Fruit fly (Drosophila melanogaster) whole organism, embryonic: ENCODE measurements around the gene CG13069.

ENCODE experiments used
- Bdp1 ChIP-seq: fragments of 200-800 bp; sonication (Bioruptor generic); optimal IDR thresholded peaks from 3 replicates; lab custom pipeline; 2016; ENCODE audit warnings: missing biosample characterization, missing genetic modification characterization
- CG1024 ChIP-seq: fragments of 200-800 bp; sonication (Bioruptor generic); IDR thresholded peaks from 2 replicates; pipeline ENCODE4 v1.3.6; 2022; ENCODE audit warnings: missing biosample characterization, missing genetic modification characterization
- CG10321 ChIP-seq: fragments of 200-800 bp; sonication (Bioruptor generic); IDR thresholded peaks from 2 replicates; pipeline ENCODE4 v1.3.6; 2022; ENCODE audit warnings: missing biosample characterization, missing genetic modification characterization
- CG11093 ChIP-seq: fragments of 200-800 bp; sonication (Bioruptor generic); IDR thresholded peaks from 3 replicates; pipeline ENCODE4 v1.3.6; 2022; ENCODE audit warnings: missing biosample characterization, missing genetic modification characterization
- CG12155 ChIP-seq: fragments of 200-800 bp; sonication (Bioruptor generic); optimal IDR thresholded peaks from 3 replicates; lab custom pipeline; 2016; ENCODE audit warnings: missing biosample characterization, missing genetic modification characterization
- CG13894 ChIP-seq: fragments of 200-800 bp; sonication (Bioruptor generic); optimal IDR thresholded peaks from 3 replicates; lab custom pipeline; 2018; ENCODE audit warnings: missing biosample characterization, mild to moderate bottlenecking, missing genetic modification characterization, moderate library complexity
- CG14860 ChIP-seq: fragments of 200-800 bp; sonication (Bioruptor generic); IDR thresholded peaks from 3 replicates; pipeline ENCODE4 v1.3.6; 2022; ENCODE audit warnings: missing biosample characterization, missing genetic modification characterization; ENCODE audit not compliant: partially characterized antibody
- CG15696 ChIP-seq: fragments of 200-800 bp; sonication (Bioruptor generic); optimal IDR thresholded peaks from 2 replicates; lab custom pipeline; 2019; ENCODE audit warnings: missing biosample characterization, mild to moderate bottlenecking, missing genetic modification characterization, moderate library complexity
- CG1602 ChIP-seq: fragments of 200-800 bp; sonication (Bioruptor generic); optimal IDR thresholded peaks from 3 replicates; lab custom pipeline; 2016; ENCODE audit warnings: missing biosample characterization, missing genetic modification characterization
- CG16815 ChIP-seq: fragments of 200-800 bp; sonication (Bioruptor generic); optimal IDR thresholded peaks from 3 replicates; lab custom pipeline; 2017; ENCODE audit warnings: missing biosample characterization, mild to moderate bottlenecking, missing genetic modification characterization
- CG2129 ChIP-seq: fragments of 200-800 bp; sonication (Bioruptor generic); IDR thresholded peaks from 2 replicates; pipeline ENCODE4 v1.3.6; 2022; ENCODE audit warnings: missing biosample characterization, missing genetic modification characterization; ENCODE audit not compliant: partially characterized antibody
- CG2202 ChIP-seq: fragments of 200-800 bp; sonication (Bioruptor generic); optimal IDR thresholded peaks from 2 replicates; lab custom pipeline; 2018; ENCODE audit warnings: missing biosample characterization, mild to moderate bottlenecking, missing genetic modification characterization
- CG31224 ChIP-seq: fragments of 200-800 bp; sonication (Bioruptor generic); IDR thresholded peaks from 2 replicates; pipeline ENCODE4 v1.3.6; 2022; ENCODE audit warnings: missing biosample characterization, missing genetic modification characterization
- CG3281 ChIP-seq: fragments of 200-800 bp; sonication (Bioruptor generic); optimal IDR thresholded peaks from 3 replicates; lab custom pipeline; 2017; ENCODE audit warnings: missing biosample characterization, mild to moderate bottlenecking, missing genetic modification characterization
- CG4282 ChIP-seq: fragments of 200-800 bp; sonication (Bioruptor generic); optimal IDR thresholded peaks from 2 replicates; lab custom pipeline; 2016; ENCODE audit warnings: missing biosample characterization, missing genetic modification characterization
- CG4404 ChIP-seq: fragments of 200-800 bp; sonication (Bioruptor generic); IDR thresholded peaks from 2 replicates; pipeline ENCODE4 v1.3.6; 2022; ENCODE audit warnings: missing biosample characterization, missing genetic modification characterization
- CG6765 ChIP-seq: fragments of 200-800 bp; sonication (Bioruptor generic); optimal IDR thresholded peaks from 3 replicates; lab custom pipeline; 2017; ENCODE audit warnings: missing biosample characterization, mild to moderate bottlenecking, missing genetic modification characterization
- CG6854 ChIP-seq: fragments of 200-800 bp; sonication (Bioruptor generic); optimal IDR thresholded peaks from 3 replicates; lab custom pipeline; 2017; ENCODE audit warnings: missing biosample characterization, mild to moderate bottlenecking, missing genetic modification characterization
- CG7786 ChIP-seq: fragments of 200-800 bp; sonication (Bioruptor generic); optimal IDR thresholded peaks from 2 replicates; lab custom pipeline; 2016; ENCODE audit warnings: missing biosample characterization, missing genetic modification characterization
- CG9932 ChIP-seq: fragments of 200-800 bp; sonication (Bioruptor generic); IDR thresholded peaks from 2 replicates; pipeline ENCODE4 v1.3.6; 2022; ENCODE audit warnings: missing biosample characterization, missing genetic modification characterization
- CTCF ChIP-seq: fragments of 200-800 bp; sonication (Bioruptor generic); optimal IDR thresholded peaks from 2 replicates; lab custom pipeline; 2017; ENCODE audit warnings: missing biosample characterization, mild to moderate bottlenecking, missing genetic modification characterization, moderate library complexity
- Camta ChIP-seq: fragments of 200-800 bp; sonication (Bioruptor generic); optimal IDR thresholded peaks from 2 replicates; lab custom pipeline; 2016; ENCODE audit warnings: missing biosample characterization, missing genetic modification characterization
- Dip2 ChIP-seq: fragments of 200-800 bp; sonication (Bioruptor generic); IDR thresholded peaks from 2 replicates; pipeline ENCODE4 v1.3.6; 2022; ENCODE audit warnings: missing biosample characterization, missing genetic modification characterization
- E2f1 ChIP-seq: fragments of 200-800 bp; sonication (Bioruptor generic); IDR thresholded peaks from 2 replicates; pipeline ENCODE4 v1.3.6; 2022; ENCODE audit warnings: missing biosample characterization, missing genetic modification characterization
- E2f2 ChIP-seq: fragments of 200-800 bp; sonication (Bioruptor generic); IDR thresholded peaks from 2 replicates; pipeline ENCODE4 v1.3.6; 2022; ENCODE audit warnings: missing biosample characterization, missing genetic modification characterization
- ERR ChIP-seq: fragments of 200-800 bp; sonication (Bioruptor generic); optimal IDR thresholded peaks from 2 replicates; lab custom pipeline; 2016; ENCODE audit warnings: missing biosample characterization, missing genetic modification characterization
- Ets65A ChIP-seq: fragments of 200-800 bp; sonication (Bioruptor generic); peaks from one replicate; lab custom pipeline; 2016; ENCODE audit warnings: missing biosample characterization, missing genetic modification characterization
- Fer1 ChIP-seq: fragments of 200-800 bp; sonication (Bioruptor generic); optimal IDR thresholded peaks from 2 replicates; lab custom pipeline; 2017; ENCODE audit warnings: missing biosample characterization, mild to moderate bottlenecking, missing genetic modification characterization
- Hey ChIP-seq: fragments of 200-800 bp; sonication (Bioruptor generic); optimal IDR thresholded peaks from 3 replicates; lab custom pipeline; 2018; ENCODE audit warnings: missing biosample characterization, mild to moderate bottlenecking, missing genetic modification characterization
- Hr51 ChIP-seq, 2 experiments: fragments of 200-800 bp; sonication (Bioruptor generic); optimal IDR thresholded peaks; 2 replicates in 1 of 2; 3 replicates in 1 of 2; lab custom pipeline; 2016 to 2018; ENCODE audit warnings: missing biosample characterization in 2 of 2, missing genetic modification characterization in 2 of 2, mild to moderate bottlenecking in 1 of 2, moderate library complexity in 1 of 2
- MBD-R2 ChIP-seq: fragments of 200-800 bp; sonication (Bioruptor generic); IDR thresholded peaks from 2 replicates; pipeline ENCODE4 v1.3.6; 2022; ENCODE audit warnings: missing biosample characterization, missing genetic modification characterization
- Meics ChIP-seq: fragments of 200-800 bp; sonication (Bioruptor generic); optimal IDR thresholded peaks from 2 replicates; lab custom pipeline; 2017; ENCODE audit warnings: missing biosample characterization, mild to moderate bottlenecking, missing genetic modification characterization
- NFAT ChIP-seq: fragments of 200-800 bp; sonication (Bioruptor generic); IDR thresholded peaks from 2 replicates; pipeline ENCODE4 v1.3.6; 2022; ENCODE audit warnings: missing biosample characterization, missing genetic modification characterization
- NK7.1 ChIP-seq: fragments of 200-800 bp; sonication (Bioruptor generic); optimal IDR thresholded peaks from 3 replicates; lab custom pipeline; 2016; ENCODE audit warnings: missing biosample characterization, missing genetic modification characterization
- Scr ChIP-seq: fragments of 200-800 bp; sonication (Bioruptor generic); IDR thresholded peaks from 2 replicates; pipeline ENCODE4 v1.3.6; 2022; ENCODE audit warnings: missing biosample characterization, missing genetic modification characterization; ENCODE audit not compliant: partially characterized antibody
- Sox102F ChIP-seq: fragments of 200-800 bp; sonication (Bioruptor generic); optimal IDR thresholded peaks from 2 replicates; lab custom pipeline; 2018; ENCODE audit warnings: missing biosample characterization, mild to moderate bottlenecking, missing genetic modification characterization, moderate library complexity
- Stat92E ChIP-seq, 3 experiments: fragments of >200 bp in 2 of 3; fragments of 200-800 bp in 1 of 3; sonication (Bioruptor generic) in 1 of 3; optimal IDR thresholded peaks; 2 replicates each; lab custom pipeline; 2017 to 2019; ENCODE audit warnings: missing biosample characterization in 3 of 3, missing genetic modification characterization in 3 of 3, mild to moderate bottlenecking in 1 of 3, moderate library complexity in 1 of 3
- Xrp1 ChIP-seq: fragments of 200-800 bp; sonication (Bioruptor generic); IDR thresholded peaks from 2 replicates; pipeline ENCODE4 v1.3.6; 2022; ENCODE audit warnings: missing biosample characterization, missing genetic modification characterization
- al ChIP-seq: fragments of 200-800 bp; sonication (Bioruptor generic); IDR thresholded peaks from 2 replicates; pipeline ENCODE4 v1.3.6; 2022; ENCODE audit warnings: missing biosample characterization, missing genetic modification characterization
- ash1 ChIP-seq: fragments of 200-800 bp; sonication (Bioruptor generic); optimal IDR thresholded peaks from 2 replicates; lab custom pipeline; 2018; ENCODE audit warnings: missing biosample characterization, mild to moderate bottlenecking, missing genetic modification characterization
- bowl ChIP-seq: fragments of 200-800 bp; sonication (Bioruptor generic); IDR thresholded peaks from 2 replicates; pipeline ENCODE4 v1.3.6; 2022; ENCODE audit warnings: missing biosample characterization, missing genetic modification characterization
- cas ChIP-seq: fragments of 200-800 bp; sonication (Bioruptor generic); IDR thresholded peaks from 2 replicates; pipeline ENCODE4 v1.3.6; 2022; ENCODE audit warnings: missing biosample characterization, missing genetic modification characterization
- crc ChIP-seq: fragments of 200-800 bp; sonication (Bioruptor generic); optimal IDR thresholded peaks from 2 replicates; lab custom pipeline; 2016; ENCODE audit warnings: missing biosample characterization, missing genetic modification characterization
- da ChIP-seq: fragments of 200-800 bp; sonication (Bioruptor generic); optimal IDR thresholded peaks from 2 replicates; lab custom pipeline; 2016; ENCODE audit warnings: missing biosample characterization, missing genetic modification characterization
- hbn ChIP-seq: fragments of 200-800 bp; sonication (Bioruptor generic); IDR thresholded peaks from 2 replicates; pipeline ENCODE4 v1.3.6; 2022; ENCODE audit warnings: missing biosample characterization, missing genetic modification characterization; ENCODE audit not compliant: partially characterized antibody
- lmd ChIP-seq: fragments of 200-800 bp; sonication (Bioruptor generic); IDR thresholded peaks from 2 replicates; pipeline ENCODE4 v1.3.6; 2022; ENCODE audit warnings: missing biosample characterization, missing genetic modification characterization
- nerfin-1 ChIP-seq: fragments of 200-800 bp; sonication (Bioruptor generic); optimal IDR thresholded peaks from 3 replicates; lab custom pipeline; 2019; ENCODE audit warnings: missing biosample characterization, mild to moderate bottlenecking, missing genetic modification characterization, moderate library complexity
- nom ChIP-seq: fragments of 200-800 bp; sonication (Bioruptor generic); optimal IDR thresholded peaks from 2 replicates; lab custom pipeline; 2017; ENCODE audit warnings: missing biosample characterization, missing genetic modification characterization, mild to moderate bottlenecking, moderate library complexity, missing genetic modification reagents
- shn ChIP-seq: fragments of 200-800 bp; sonication (Bioruptor generic); optimal IDR thresholded peaks from 3 replicates; lab custom pipeline; 2016; ENCODE audit warnings: missing biosample characterization, missing genetic modification characterization
- trh ChIP-seq: fragments of 200-800 bp; sonication (Bioruptor generic); optimal IDR thresholded peaks from 2 replicates; lab custom pipeline; 2016; ENCODE audit warnings: missing biosample characterization, missing genetic modification characterization
- unc-4 ChIP-seq: fragments of 200-800 bp; sonication (Bioruptor generic); IDR thresholded peaks from 2 replicates; pipeline ENCODE4 v1.3.6; 2022; ENCODE audit warnings: missing biosample characterization, missing genetic modification characterization; ENCODE audit not compliant: partially characterized antibody
- usp ChIP-seq: fragments of >200 bp; optimal IDR thresholded peaks from 2 replicates; lab custom pipeline; 2017; ENCODE audit warnings: missing biosample characterization, missing genetic modification characterization
- wdn ChIP-seq: fragments of 200-800 bp; sonication (Bioruptor generic); IDR thresholded peaks from 2 replicates; pipeline ENCODE4 v1.3.6; 2022; ENCODE audit warnings: missing biosample characterization, missing genetic modification characterization

CG13069 gene

dm6 chr3L:16231857-16232256 is 33.3 kb upstream of the CG13069 start, which contains the start of the genes PDCD-5 and MED10 (continued):
- TF ChIP-seq al (GFP tag; lab: Robert Waterston, UW) (no peak), CG6854 (GFP tag; lab: Kevin White, UChicago) (no peak), CG2202 (tag; lab: Kevin White, UChicago) (no peak), da (GFP tag; lab: Kevin White, UChicago) (no peak), CG2129 (no peak), crc (no peak), lmd (no peak), usp (GFP tag; lab: Kevin White, UChicago) (no peak), CG1602 (no peak), CG4282 (GFP tag; lab: Kevin White, UChicago) (no peak), Stat92E (GFP tag; optimal IDR thresholded peaks at IDR 0.05; lab: Kevin White, UChicago) (no peak), wdn (GFP tag; lab: Robert Waterston, UW) (no peak), CG13894 (tag; lab: Kevin White, UChicago) (no peak), CG16815 (GFP tag; lab: Kevin White, UChicago) (no peak), unc-4 (GFP tag; lab: Robert Waterston, UW) (no peak), nerfin-1 (tag; lab: Kevin White, UChicago) (peak; percentile 64), CG1024 (GFP tag; lab: Robert Waterston, UW) (no peak), CG6765 (GFP tag; lab: Kevin White, UChicago) (no peak), CG12155 (GFP tag; lab: Kevin White, UChicago) (no peak), bowl (no peak), MBD-R2 (GFP tag; lab: Robert Waterston, UW) (peak; percentile 96), CG4404 (GFP tag; lab: Robert Waterston, UW) (no peak), CTCF (GFP tag; lab: Kevin White, UChicago) (peak; percentile 54), Dip2 (GFP tag; lab: Robert Waterston, UW) (no peak), CG9932 (GFP tag; lab: Robert Waterston, UW) (no peak; the same call in 1 of the 2 replicates), E2f1 (GFP tag; lab: Robert Waterston, UW) (no peak), CG7786 (GFP tag; lab: Kevin White, UChicago) (no peak), Bdp1 (no peak), Ets65A (GFP tag; lab: Kevin White, UChicago) (no peak), hbn (GFP tag; lab: Robert Waterston, UW) (no peak; the same call in 1 of the 2 replicates), Sox102F (no peak), CG11093 (GFP tag; lab: Robert Waterston, UW) (no peak), CG15696 (tag; lab: Kevin White, UChicago) (no peak), trh (GFP tag; lab: Kevin White, UChicago) (no peak), Hey (tag; lab: Kevin White, UChicago) (no peak), nom (GFP tag; lab: Kevin White, UChicago) (peak; percentile 51), cas (GFP tag; lab: Robert Waterston, UW) (no peak), CG10321 (no peak), Xrp1 (GFP tag; lab: Robert Waterston, UW) (no peak), CG14860 (GFP tag; lab: Robert Waterston, UW) (no peak), CG31224 (GFP tag; lab: Robert Waterston, UW) (no peak), E2f2 (GFP tag; lab: Robert Waterston, UW) (no peak; the same call in 1 of the 2 replicates), Camta (no peak), NK7.1 (GFP tag; lab: Kevin White, UChicago) (no peak), CG3281 (GFP tag; lab: Kevin White, UChicago) (peak; percentile 72), Fer1 (GFP tag; lab: Kevin White, UChicago) (no peak), shn (GFP tag; lab: Kevin White, UChicago) (no peak), Scr (GFP tag; lab: Robert Waterston, UW) (peak; percentile 46), NFAT (GFP tag; lab: Robert Waterston, UW) (no peak), Hr51 (GFP tag; optimal IDR thresholded peaks at IDR 0.05; lab: Kevin White, UChicago) (no peak), ash1 (GFP tag; lab: Kevin White, UChicago) (no peak), Meics (GFP tag; lab: Kevin White, UChicago) (no peak), ERR (GFP tag; lab: Kevin White, UChicago) (peak; percentile 27)
